Fruit fly (Drosophila melanogaster) whole organism, prepupa: ENCODE data around the gene PGRP-LD.

Experiments
- Blimp-1 ChIP-seq: fragments of 200-800 bp; sonication (Bioruptor generic); optimal IDR thresholded peaks from 3 replicates; lab custom pipeline; 2017; ENCODE audit warnings: missing biosample characterization, missing genetic modification characterization, mild to moderate bottlenecking, moderate library complexity, missing genetic modification reagents
- CG10631 ChIP-seq: fragments of 200-800 bp; sonication (Bioruptor generic); optimal IDR thresholded peaks from 2 replicates; lab custom pipeline; 2016; ENCODE audit warnings: missing biosample characterization, missing genetic modification characterization
- CG10669 ChIP-seq: fragments of 200-800 bp; sonication (Bioruptor generic); optimal IDR thresholded peaks from 3 replicates; lab custom pipeline; 2018; ENCODE audit warnings: missing biosample characterization, mild to moderate bottlenecking, missing genetic modification characterization, moderate library complexity
- CG15336 ChIP-seq: fragments of 200-800 bp; sonication (Bioruptor generic); IDR thresholded peaks from 2 replicates; pipeline ENCODE4 v1.3.6; 2022; ENCODE audit warnings: missing biosample characterization, missing genetic modification characterization
- CG1621 ChIP-seq: fragments of 200-800 bp; sonication (Bioruptor generic); optimal IDR thresholded peaks from 3 replicates; lab custom pipeline; 2018; ENCODE audit warnings: missing biosample characterization, mild to moderate bottlenecking, missing genetic modification characterization
- CG16779 ChIP-seq: fragments of 200-800 bp; sonication (Bioruptor generic); optimal IDR thresholded peaks from 3 replicates; lab custom pipeline; 2017; ENCODE audit warnings: missing biosample characterization, mild to moderate bottlenecking, missing genetic modification characterization
- CG3032 ChIP-seq: fragments of 200-800 bp; optimal IDR thresholded peaks from 2 replicates; lab custom pipeline; 2019; ENCODE audit warnings: missing biosample characterization, mild to moderate bottlenecking, missing genetic modification characterization, moderate library complexity
- CG31627 ChIP-seq: fragments of 200-800 bp; sonication (Bioruptor generic); optimal IDR thresholded peaks from 3 replicates; lab custom pipeline; 2016; ENCODE audit warnings: missing biosample characterization, missing genetic modification characterization
- CG34406 ChIP-seq: fragments of 200-800 bp; sonication (Bioruptor generic); optimal IDR thresholded peaks from 3 replicates; lab custom pipeline; 2016; ENCODE audit warnings: missing biosample characterization, missing genetic modification characterization
- CG3919 ChIP-seq: fragments of 200-800 bp; sonication (Bioruptor generic); optimal IDR thresholded peaks from 3 replicates; lab custom pipeline; 2016; ENCODE audit warnings: missing biosample characterization, missing genetic modification characterization
- CG6163 ChIP-seq: fragments of 200-800 bp; sonication (Bioruptor generic); IDR thresholded peaks from 3 replicates; pipeline ENCODE4 v1.3.6; 2022; ENCODE audit warnings: missing biosample characterization, missing genetic modification characterization
- CG6808 ChIP-seq: fragments of 200-800 bp; sonication (Bioruptor generic); optimal IDR thresholded peaks from 3 replicates; lab custom pipeline; 2017; ENCODE audit warnings: missing biosample characterization, missing genetic modification characterization, mild to moderate bottlenecking, moderate library complexity, missing genetic modification reagents
- CG8632 ChIP-seq: fragments of 200-800 bp; sonication (Bioruptor generic); optimal IDR thresholded peaks from 3 replicates; lab custom pipeline; 2016; ENCODE audit warnings: missing biosample characterization, missing genetic modification characterization
- Eip75B ChIP-seq: fragments of 200-800 bp; sonication (Bioruptor generic); optimal IDR thresholded peaks from 3 replicates; lab custom pipeline; 2016; ENCODE audit warnings: missing biosample characterization, missing genetic modification characterization
- Eip78C ChIP-seq: fragments of 200-800 bp; sonication (Bioruptor generic); peaks from one replicate; lab custom pipeline; 2016; ENCODE audit warnings: missing biosample characterization, missing genetic modification characterization
- Eip93F ChIP-seq: fragments of 200-800 bp; sonication (Bioruptor generic); optimal IDR thresholded peaks from 2 replicates; lab custom pipeline; 2016; ENCODE audit warnings: missing biosample characterization, mild to moderate bottlenecking, missing genetic modification characterization
- Ets21C ChIP-seq: fragments of 200-800 bp; sonication (Bioruptor generic); optimal IDR thresholded peaks from 3 replicates; lab custom pipeline; 2016; ENCODE audit warnings: missing biosample characterization, missing genetic modification characterization
- Gug ChIP-seq: fragments of 200-800 bp; sonication (Bioruptor generic); IDR thresholded peaks from 2 replicates; pipeline ENCODE4 v1.3.6; 2022; ENCODE audit warnings: missing biosample characterization, missing genetic modification characterization
- Hr39 ChIP-seq: fragments of 200-800 bp; sonication (Bioruptor generic); optimal IDR thresholded peaks from 2 replicates; lab custom pipeline; 2016; ENCODE audit warnings: missing biosample characterization, missing genetic modification characterization
- Lpt ChIP-seq: fragments of 200-800 bp; sonication (Bioruptor generic); optimal IDR thresholded peaks from 3 replicates; lab custom pipeline; 2016; ENCODE audit warnings: missing biosample characterization, missing genetic modification characterization
- Met ChIP-seq: fragments of 200-800 bp; sonication (Bioruptor generic); optimal IDR thresholded peaks from 3 replicates; lab custom pipeline; 2016; ENCODE audit warnings: missing biosample characterization, missing genetic modification characterization
- Sox15 ChIP-seq: fragments of 200-800 bp; sonication (Bioruptor generic); optimal IDR thresholded peaks from 3 replicates; lab custom pipeline; 2016; ENCODE audit warnings: missing biosample characterization, missing genetic modification characterization
- achi ChIP-seq: fragments of 200-800 bp; sonication (Bioruptor generic); optimal IDR thresholded peaks from 3 replicates; lab custom pipeline; 2016; ENCODE audit warnings: missing biosample characterization, missing genetic modification characterization
- cyc ChIP-seq: fragments of 200-800 bp; sonication (Bioruptor generic); optimal IDR thresholded peaks from 3 replicates; lab custom pipeline; 2016; ENCODE audit warnings: missing biosample characterization, missing genetic modification characterization
- dac ChIP-seq: fragments of 200-800 bp; sonication (Bioruptor generic); optimal IDR thresholded peaks from 2 replicates; lab custom pipeline; 2017; ENCODE audit warnings: missing biosample characterization, mild to moderate bottlenecking, missing genetic modification characterization
- dsx ChIP-seq: fragments of 200-800 bp; optimal IDR thresholded peaks from 3 replicates; lab custom pipeline; 2019; ENCODE audit warnings: missing biosample characterization, mild to moderate bottlenecking, missing genetic modification characterization, moderate library complexity; ENCODE audit not compliant: poor library complexity, severe bottlenecking
- eg ChIP-seq: fragments of 200-800 bp; sonication (Bioruptor generic); IDR thresholded peaks from 3 replicates; pipeline ENCODE4 v1.3.6; 2022; ENCODE audit warnings: missing biosample characterization, missing genetic modification characterization
- esn ChIP-seq: fragments of 200-800 bp; sonication (Bioruptor generic); optimal IDR thresholded peaks from 2 replicates; lab custom pipeline; 2016; ENCODE audit warnings: missing biosample characterization, mild to moderate bottlenecking, missing genetic modification characterization, moderate library complexity
- fkh ChIP-seq: fragments of 200-800 bp; sonication (Bioruptor generic); optimal IDR thresholded peaks from 3 replicates; lab custom pipeline; 2017; ENCODE audit warnings: missing biosample characterization, mild to moderate bottlenecking, missing genetic modification characterization, moderate library complexity
- lz ChIP-seq: fragments of 200-800 bp; sonication (Bioruptor generic); optimal IDR thresholded peaks from 3 replicates; lab custom pipeline; 2016; ENCODE audit warnings: missing biosample characterization, missing genetic modification characterization
- ss ChIP-seq, 2 experiments: fragments of 200-800 bp; sonication (Bioruptor generic); optimal IDR thresholded peaks; 2 replicates in 1 of 2; 3 replicates in 1 of 2; lab custom pipeline; 2017 to 2018; ENCODE audit warnings: mild to moderate bottlenecking in 2 of 2, missing biosample characterization in 2 of 2, missing genetic modification characterization in 2 of 2, moderate library complexity in 1 of 2
- topi ChIP-seq: fragments of 200-800 bp; sonication (Bioruptor generic); optimal IDR thresholded peaks from 3 replicates; lab custom pipeline; 2016; ENCODE audit warnings: missing biosample characterization, missing genetic modification characterization

PGRP-LD gene

DNA sequence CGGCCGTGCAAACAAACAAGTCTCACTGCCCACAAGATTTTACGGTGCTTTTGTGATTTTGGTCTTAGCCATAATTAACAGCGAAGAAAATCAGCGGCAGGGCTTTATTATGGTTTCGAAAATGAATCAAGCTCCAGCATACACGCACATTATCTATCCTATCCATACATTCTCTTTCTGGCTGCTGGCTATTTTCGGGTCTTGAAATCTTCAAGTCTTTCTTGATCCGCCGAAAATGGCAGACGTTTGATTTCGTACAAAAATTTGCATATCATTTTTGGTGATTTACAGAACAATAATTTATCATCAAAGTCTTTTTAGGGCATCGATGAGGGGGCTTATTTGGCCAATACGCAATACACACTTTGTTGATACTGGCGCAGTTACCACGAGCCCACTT, 9.0 kb downstream of the PGRP-LD start:
- TF ChIP-seq Gug (GFP tag; lab: Robert Waterston, UW) (no peak), Lpt (GFP tag; lab: Kevin White, UChicago) (no peak), achi (GFP tag; lab: Kevin White, UChicago) (no peak), CG3919 (GFP tag; lab: Kevin White, UChicago) (no peak), fkh (GFP tag; lab: Kevin White, UChicago) (no peak), Blimp-1 (GFP tag; lab: Kevin White, UChicago) (no peak)

DNA sequence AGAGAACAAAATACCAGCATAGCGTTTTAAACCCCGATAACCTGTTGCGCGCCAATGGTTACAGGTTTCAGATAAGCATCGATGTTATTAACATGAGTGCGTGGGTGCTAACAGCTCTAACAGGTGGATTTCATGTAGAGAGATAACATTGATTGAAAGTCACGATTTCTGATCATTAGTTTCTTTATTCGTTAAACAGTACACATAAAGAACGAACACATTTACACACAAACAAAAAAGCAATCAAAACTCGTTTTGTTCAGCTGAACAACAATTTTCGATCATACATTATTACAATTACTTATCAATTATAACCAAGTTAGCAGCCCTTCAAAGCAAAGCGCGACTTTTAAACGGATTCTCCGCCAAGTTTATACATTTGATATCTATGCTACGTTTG, 9.8 kb downstream of the PGRP-LD start:
- TF ChIP-seq CG6808 (GFP tag; lab: Kevin White, UChicago) (no peak), CG6163 (GFP tag; lab: Robert Waterston, UW) (no peak), esn (peak; percentile 60), CG3032 (peak; percentile 34), Hr39 (GFP tag; lab: Kevin White, UChicago) (peak; percentile 43), cyc (peak; percentile 37), topi (GFP tag; lab: Kevin White, UChicago) (peak; percentile 36), CG15336 (GFP tag; lab: Robert Waterston, UW) (peak; percentile 27; the same call in 1 of the 2 replicates), CG10631 (GFP tag; lab: Kevin White, UChicago) (no peak), Eip78C (GFP tag; lab: Kevin White, UChicago) (peak; percentile 86), dac (GFP tag; lab: Kevin White, UChicago) (no peak), CG34406 (GFP tag; lab: Kevin White, UChicago) (no peak), Eip93F (GFP tag; lab: Kevin White, UChicago) (no peak), lz (peak; percentile 57), CG8632 (peak; percentile 24), CG31627 (GFP tag; lab: Kevin White, UChicago) (peak; percentile 17)
- TF ChIP-seq, all 60 proteins: peak for 10

DNA sequence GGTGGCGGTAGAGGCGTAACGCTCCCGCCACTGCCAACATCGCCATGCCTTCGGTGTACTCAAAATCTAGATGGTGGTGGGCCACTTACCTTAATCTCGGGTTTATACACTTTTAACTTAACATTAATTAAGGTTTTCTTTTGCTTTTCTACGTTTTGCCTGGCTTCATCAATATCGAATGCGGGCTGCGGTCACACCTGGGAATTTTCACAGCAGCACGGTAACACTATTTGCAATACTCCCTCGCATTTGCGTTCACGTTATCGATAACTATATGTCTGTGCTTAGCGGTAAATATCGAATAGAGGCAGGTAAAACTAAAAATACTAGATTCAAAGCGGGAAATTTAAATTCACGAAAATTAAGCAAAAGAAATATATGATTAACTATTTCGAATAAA, 14.1 kb downstream of the PGRP-LD start, which contains the start of gene Bre1:
Gene Bre1 (minus strand): TSS at position 226 of the 400 bp plus-strand sequence.
- TF ChIP-seq lz = no peak
- TF ChIP-seq fkh (GFP tag; lab: Kevin White, UChicago) = no peak
- no peak for TF ChIP-seq CG15336 (GFP tag; lab: Robert Waterston, UW)
- no peak for TF ChIP-seq Hr39 (GFP tag; lab: Kevin White, UChicago)
- no peak for TF ChIP-seq Met (GFP tag; lab: Kevin White, UChicago)
- TF ChIP-seq CG1621 (tag; lab: Kevin White, UChicago) = no peak
- no peak for TF ChIP-seq ss (GFP tag; optimal IDR thresholded peaks at IDR 0.05; lab: Kevin White, UChicago)
- no peak for TF ChIP-seq Ets21C (GFP tag; lab: Kevin White, UChicago)
- TF ChIP-seq CG16779 (tag; lab: Kevin White, UChicago) = no peak
- no peak for TF ChIP-seq topi (GFP tag; lab: Kevin White, UChicago)
- TF ChIP-seq CG8632 = no peak
- no peak for TF ChIP-seq Eip78C (GFP tag; lab: Kevin White, UChicago)
- no peak for TF ChIP-seq Eip75B (GFP tag; lab: Kevin White, UChicago)
- TF ChIP-seq achi (GFP tag; lab: Kevin White, UChicago) = no peak
- no peak for TF ChIP-seq dsx (GFP tag; lab: Kevin White, UChicago)
- no peak for TF ChIP-seq Sox15
- TF ChIP-seq CG6163 (GFP tag; lab: Robert Waterston, UW) = no peak
- no peak for TF ChIP-seq CG10669

DNA sequence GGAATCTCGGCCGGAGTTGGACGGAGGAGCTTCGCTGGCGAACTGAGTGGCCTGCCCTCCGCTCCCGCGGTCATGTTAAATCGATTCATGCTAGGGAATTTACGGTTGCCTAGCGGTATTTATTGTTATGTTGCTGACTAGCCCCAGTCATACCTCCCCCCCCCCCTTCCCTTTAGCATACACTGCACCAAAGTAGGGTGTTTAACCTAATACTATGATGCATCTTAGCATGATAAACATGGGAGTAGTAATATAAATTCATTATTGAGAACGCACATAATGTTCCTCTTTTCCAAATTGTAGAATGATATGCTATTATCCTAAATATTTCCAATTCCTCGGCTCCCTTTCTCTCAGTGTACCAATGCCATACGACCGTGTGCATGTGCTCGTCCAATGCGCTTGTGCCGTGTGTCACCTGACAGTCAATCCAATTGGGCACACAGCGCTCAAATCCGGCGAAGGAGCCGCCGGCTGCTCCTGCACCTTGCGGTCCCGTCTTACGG, 16.7 kb downstream of the PGRP-LD start, which contains the start of gene Tektin-C:
Gene Tektin-C (minus strand): TSS at position 51 of the 506 bp plus-strand sequence.
- TF ChIP-seq eg (GFP tag; lab: Robert Waterston, UW) (0 out of 3 replicates have a peak, but pooled peaks have one; percentile 41), Eip78C (GFP tag; lab: Kevin White, UChicago) (peak; percentile 52), CG15336 (GFP tag; lab: Robert Waterston, UW) (peak; percentile 32; the same call in 1 of the 2 replicates), CG6163 (GFP tag; lab: Robert Waterston, UW) (peak; percentile 24; the same call in 1 of the 3 replicates), CG10631 (GFP tag; lab: Kevin White, UChicago) (no peak)
- TF ChIP-seq, all 60 proteins: peak for 4
